4 fruit fly cellular contexts compared by ENCODE assay signal in the genomic region with DNA sequence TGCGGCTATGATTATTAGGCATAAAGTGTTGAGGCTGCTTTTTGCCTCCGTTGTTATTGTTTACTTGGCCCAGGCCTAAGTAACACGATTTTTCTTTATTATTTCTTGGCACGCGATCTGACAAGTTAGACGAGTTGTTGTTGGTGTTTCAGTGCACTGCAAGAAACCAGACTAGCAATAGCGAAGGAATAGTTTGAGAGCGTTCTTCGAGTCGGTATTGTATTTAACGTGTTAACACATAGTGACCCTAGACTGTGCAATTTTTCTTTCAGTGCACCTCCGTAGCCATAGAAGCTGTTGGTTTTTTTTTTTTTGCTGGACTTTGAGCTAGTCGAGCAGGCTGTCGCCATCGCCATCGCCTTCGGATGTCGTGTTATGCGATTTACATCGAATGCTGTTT.
A peak's percentile ranks its signal among the peaks of the same experiment; 100 is the strongest.
TF ChIP-seq lines count a peak whose summit lies in the region.

No protein-coding gene starts in this region.

- no peak for TF ChIP-seq CTCF in whole organism, embryonic (GFP tag; optimal IDR thresholded peaks at IDR 0.05; lab: Kevin White, UChicago)

TF ChIP-seq in whole organism, adult, 20 proteins besides CTCF, POLR2A, EP300 and RAD21:
- TF ChIP-seq Hr96 (GFP tag; optimal IDR thresholded peaks at IDR 0.05; lab: Kevin White, UChicago) (peak; percentile 35), CG14711 (tag; optimal IDR thresholded peaks at IDR 0.05; lab: Kevin White, UChicago) (no peak), CG12768 (GFP tag; optimal IDR thresholded peaks at IDR 0.05; lab: Kevin White, UChicago) (peak; percentile 9), CG7045 (GFP tag; optimal IDR thresholded peaks at IDR 0.05; lab: Kevin White, UChicago) (peak; percentile 50)

TF ChIP-seq in whole organism, embryonic, 481 proteins besides CTCF, POLR2A, EP300 and RAD21 (continues in another document):
- TF ChIP-seq Drgx (GFP tag; IDR thresholded peaks at IDR 0.05; lab: Robert Waterston, UW) (peak; percentile 84), da (GFP tag; optimal IDR thresholded peaks at IDR 0.05; lab: Kevin White, UChicago) (no peak), sisA (GFP tag; IDR thresholded peaks at IDR 0.05; lab: Robert Waterston, UW) (peak; percentile 45), zfh1 (GFP tag; IDR thresholded peaks at IDR 0.05; lab: Robert Waterston, UW) (0 out of 3 replicates have a peak, but pooled peaks have one; percentile 25), CG7839 (tag; optimal IDR thresholded peaks at IDR 0.05; lab: Kevin White, UChicago) (peak; percentile 0), dysf (GFP tag; IDR thresholded peaks at IDR 0.05; lab: Robert Waterston, UW) (peak; percentile 47; the same call in 1 of the 3 replicates), slbo (GFP tag; IDR thresholded peaks at IDR 0.05; lab: Robert Waterston, UW) (peak; percentile 41; the same call in 1 of the 2 replicates), Ada2b (GFP tag; IDR thresholded peaks at IDR 0.05; lab: Robert Waterston, UW) (0 out of 2 replicates have a peak, but pooled peaks have one; percentile 36), Antp (GFP tag; optimal IDR thresholded peaks at IDR 0.05; lab: Kevin White, UChicago) (peak; percentile 16), CG11504 (tag; optimal IDR thresholded peaks at IDR 0.05; lab: Kevin White, UChicago) (peak; percentile 40), CG15269 (tag; optimal IDR thresholded peaks at IDR 0.05; lab: Kevin White, UChicago) (peak; percentile 34), Med (GFP tag; lab: Kevin White, UChicago) (peak; percentile 76), CG18599 (GFP tag; optimal IDR thresholded peaks at IDR 0.05; lab: Kevin White, UChicago) (peak; percentile 4), bsh (GFP tag; optimal IDR thresholded peaks at IDR 0.05; lab: Kevin White, UChicago) (peak; percentile 9 to 82), Sox100B (GFP tag; optimal IDR thresholded peaks at IDR 0.05; lab: Kevin White, UChicago) (no peak), gem (tag; optimal IDR thresholded peaks at IDR 0.05; lab: Kevin White, UChicago) (peak; percentile 4), bbx (GFP tag; IDR thresholded peaks at IDR 0.05; lab: Robert Waterston, UW; ENCODE audit: partially characterized antibody) (no peak), NFAT (GFP tag; IDR thresholded peaks at IDR 0.05; lab: Robert Waterston, UW) (0 out of 2 replicates have a peak, but pooled peaks have one; percentile 6), pum (GFP tag; optimal IDR thresholded peaks at IDR 0.05; lab: Kevin White, UChicago) (peak; percentile 18), zen2 (GFP tag; IDR thresholded peaks at IDR 0.05; lab: Robert Waterston, UW; ENCODE audit: partially characterized antibody) (no peak), CG3163 (GFP tag; optimal IDR thresholded peaks at IDR 0.05; lab: Kevin White, UChicago) (no peak), Xrp1 (GFP tag; IDR thresholded peaks at IDR 0.05; lab: Robert Waterston, UW) (peak; percentile 46; the same call in 1 of the 2 replicates), chm (GFP tag; IDR thresholded peaks at IDR 0.05; lab: Robert Waterston, UW) (0 out of 2 replicates have a peak, but pooled peaks have one; percentile 34), CG32772 (GFP tag; IDR thresholded peaks at IDR 0.05; lab: Robert Waterston, UW) (0 out of 2 replicates have a peak, but pooled peaks have one; percentile 33), stc (GFP tag; IDR thresholded peaks at IDR 0.05; lab: Robert Waterston, UW) (0 out of 2 replicates have a peak, but pooled peaks have one; percentile 12)

TF ChIP-seq in whole organism, prepupa, 60 proteins besides CTCF, POLR2A, EP300 and RAD21 (continues in another document):
- no peak for TF ChIP-seq fkh (GFP tag; optimal IDR thresholded peaks at IDR 0.05; lab: Kevin White, UChicago)
- TF ChIP-seq CG11294 (GFP tag; IDR thresholded peaks at IDR 0.05; lab: Robert Waterston, UW): peak; percentile 68
- TF ChIP-seq achi (GFP tag; optimal IDR thresholded peaks at IDR 0.05; lab: Kevin White, UChicago): peak; percentile 52
- no peak for TF ChIP-seq Blimp-1 (GFP tag; optimal IDR thresholded peaks at IDR 0.05; lab: Kevin White, UChicago)
- TF ChIP-seq dsx (GFP tag; optimal IDR thresholded peaks at IDR 0.05; lab: Kevin White, UChicago; ENCODE audit: poor library complexity, severe bottlenecking): no peak
- TF ChIP-seq Sox102F (GFP tag; optimal IDR thresholded peaks at IDR 0.05; lab: Kevin White, UChicago): no peak
- TF ChIP-seq Eip78C (GFP tag; lab: Kevin White, UChicago): peak; percentile 59
- no peak for TF ChIP-seq CG3032 (tag; optimal IDR thresholded peaks at IDR 0.05; lab: Kevin White, UChicago)
- TF ChIP-seq spab (GFP tag; optimal IDR thresholded peaks at IDR 0.05; lab: Kevin White, UChicago): no peak
- peak; percentile 83 for TF ChIP-seq CG8119 (GFP tag; IDR thresholded peaks at IDR 0.05; lab: Robert Waterston, UW)
- TF ChIP-seq acj6 (GFP tag; optimal IDR thresholded peaks at IDR 0.05; lab: Kevin White, UChicago): peak; percentile 17
- peak; percentile 6 for TF ChIP-seq CG11762 (GFP tag; optimal IDR thresholded peaks at IDR 0.05; lab: Kevin White, UChicago; ENCODE audit: insufficient read depth)
- no peak for TF ChIP-seq vri (GFP tag; optimal IDR thresholded peaks at IDR 0.05; lab: Kevin White, UChicago)
- peak; percentile 84 for TF ChIP-seq CG32006 (GFP tag; optimal IDR thresholded peaks at IDR 0.05; lab: Kevin White, UChicago)
- TF ChIP-seq Hr39 (GFP tag; optimal IDR thresholded peaks at IDR 0.05; lab: Kevin White, UChicago): no peak
- TF ChIP-seq CG31627 (GFP tag; optimal IDR thresholded peaks at IDR 0.05; lab: Kevin White, UChicago): no peak
- no peak for TF ChIP-seq CG11902 (GFP tag; optimal IDR thresholded peaks at IDR 0.05; lab: Kevin White, UChicago)
- no peak for TF ChIP-seq CG9139 (GFP tag; optimal IDR thresholded peaks at IDR 0.05; lab: Kevin White, UChicago)
- TF ChIP-seq CG6808 (GFP tag; optimal IDR thresholded peaks at IDR 0.05; lab: Kevin White, UChicago): no peak
- no peak for TF ChIP-seq fd59A (GFP tag; optimal IDR thresholded peaks at IDR 0.05; lab: Kevin White, UChicago)
- no peak for TF ChIP-seq CG6854 (GFP tag; optimal IDR thresholded peaks at IDR 0.05; lab: Kevin White, UChicago)
- peak; percentile 41 for TF ChIP-seq Sox14 (GFP tag; optimal IDR thresholded peaks at IDR 0.05; lab: Kevin White, UChicago)
- TF ChIP-seq CG16779 (tag; optimal IDR thresholded peaks at IDR 0.05; lab: Kevin White, UChicago): peak; percentile 38
- no peak for TF ChIP-seq esn (GFP tag; optimal IDR thresholded peaks at IDR 0.05; lab: Kevin White, UChicago)
- peak; percentile 72 for TF ChIP-seq CG4318 (GFP tag; optimal IDR thresholded peaks at IDR 0.05; lab: Kevin White, UChicago)
- peak; percentile 81 for TF ChIP-seq CG6163 (GFP tag; IDR thresholded peaks at IDR 0.05; lab: Robert Waterston, UW)
- no peak for TF ChIP-seq Met (GFP tag; optimal IDR thresholded peaks at IDR 0.05; lab: Kevin White, UChicago)
- TF ChIP-seq net (GFP tag; optimal IDR thresholded peaks at IDR 0.05; lab: Kevin White, UChicago): peak; percentile 49
- no peak for TF ChIP-seq Hr38 (GFP tag; optimal IDR thresholded peaks at IDR 0.05; lab: Kevin White, UChicago)
- peak; percentile 88 for TF ChIP-seq eg (GFP tag; IDR thresholded peaks at IDR 0.05; lab: Robert Waterston, UW)

TF ChIP-seq in whole organism, pupa, 21 proteins besides CTCF, POLR2A, EP300 and RAD21:
- TF ChIP-seq CG10348 (GFP tag; IDR thresholded peaks at IDR 0.05; lab: Robert Waterston, UW) (no peak), CG4496 (GFP tag; IDR thresholded peaks at IDR 0.05; lab: Robert Waterston, UW) (peak; percentile 90), fd96Ca (GFP tag; IDR thresholded peaks at IDR 0.05; lab: Robert Waterston, UW) (peak; percentile 86), Snoo (tag; optimal IDR thresholded peaks at IDR 0.05; lab: Kevin White, UChicago) (no peak), Pif1A (GFP tag; optimal IDR thresholded peaks at IDR 0.05; lab: Kevin White, UChicago) (peak; percentile 51), D1 (tag; optimal IDR thresholded peaks at IDR 0.05; lab: Kevin White, UChicago) (no peak), CG14655 (GFP tag; optimal IDR thresholded peaks at IDR 0.05; lab: Kevin White, UChicago) (peak; percentile 86), CG8159 (tag; optimal IDR thresholded peaks at IDR 0.05; lab: Kevin White, UChicago) (no peak), gl (tag; optimal IDR thresholded peaks at IDR 0.05; lab: Kevin White, UChicago) (no peak), CG15710 (tag; optimal IDR thresholded peaks at IDR 0.05; lab: Kevin White, UChicago) (no peak), CG17806 (tag; optimal IDR thresholded peaks at IDR 0.05; lab: Kevin White, UChicago) (peak; percentile 22), EcR (GFP tag; optimal IDR thresholded peaks at IDR 0.05; lab: Kevin White, UChicago) (no peak), CG9948 (tag; optimal IDR thresholded peaks at IDR 0.05; lab: Kevin White, UChicago) (peak; percentile 28), CG13204 (GFP tag; optimal IDR thresholded peaks at IDR 0.05; lab: Kevin White, UChicago) (no peak), CG8301 (tag; optimal IDR thresholded peaks at IDR 0.05; lab: Kevin White, UChicago) (peak; percentile 80), CG32121 (GFP tag; IDR thresholded peaks at IDR 0.05; lab: Robert Waterston, UW) (peak; percentile 88), CG34367 (tag; optimal IDR thresholded peaks at IDR 0.05; lab: Kevin White, UChicago) (no peak), Ets98B (GFP tag; IDR thresholded peaks at IDR 0.05; lab: Robert Waterston, UW) (peak; percentile 89), rn (GFP tag; IDR thresholded peaks at IDR 0.05; lab: Robert Waterston, UW) (0 out of 2 replicates have a peak, but pooled peaks have one; percentile 42), Pif1B (GFP tag; optimal IDR thresholded peaks at IDR 0.05; lab: Kevin White, UChicago) (peak; percentile 65), CG12605 (GFP tag; IDR thresholded peaks at IDR 0.05; lab: Robert Waterston, UW) (peak; percentile 68)
